Worm (Caenorhabditis elegans) whole organism, L4/young adult: ENCODE results near the gene C26F1.3.
A peak's percentile ranks its signal among the peaks of the same experiment; 100 is the strongest.

Experiments
- W03F9.2 ChIP-seq: fragments of 150-350 bp; optimal IDR thresholded peaks from 2 replicates; lab custom pipeline; 2014; ENCODE audit warnings: missing biosample characterization, missing genetic modification characterization
- dao-5 ChIP-seq: sonication (generic microtip); optimal IDR thresholded peaks from 2 replicates; lab custom pipeline; 2016; ENCODE audit warnings: missing genotype, missing genetic modification characterization, moderate library complexity, missing compliant biosample characterization
- him-1 ChIP-seq: sonication (generic microtip); optimal IDR thresholded peaks from 2 replicates; lab custom pipeline; 2016; ENCODE audit warnings: missing genotype, missing genetic modification reagents, missing genetic modification characterization, missing compliant biosample characterization

Gene C26F1.3

DNA sequence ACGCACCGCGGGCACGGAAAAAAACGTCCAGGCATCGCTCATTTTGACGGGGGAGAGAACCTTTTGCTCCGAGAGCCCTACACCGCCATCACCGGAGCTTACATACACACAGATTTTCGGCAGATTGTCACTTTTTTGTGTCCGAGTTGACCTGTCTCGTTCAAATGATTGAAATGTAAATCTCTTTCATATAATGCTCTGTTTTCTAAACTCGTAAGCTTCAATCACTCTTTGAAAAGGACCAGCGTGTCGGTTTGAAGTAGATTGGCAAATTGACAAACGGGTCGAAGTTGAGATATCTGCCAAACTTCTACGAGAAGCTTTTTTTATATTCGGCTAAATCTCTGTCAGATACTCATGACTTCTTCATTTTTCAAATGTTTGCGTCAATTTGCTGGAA lies 30.0 kb upstream of the C26F1.3 start:
- no peak for TF ChIP-seq him-1 (tag; lab: Kevin White, UChicago)
- no peak for TF ChIP-seq W03F9.2 (tag; lab: Kevin White, UChicago)
- no peak for TF ChIP-seq dao-5 (tag; lab: Kevin White, UChicago)

DNA sequence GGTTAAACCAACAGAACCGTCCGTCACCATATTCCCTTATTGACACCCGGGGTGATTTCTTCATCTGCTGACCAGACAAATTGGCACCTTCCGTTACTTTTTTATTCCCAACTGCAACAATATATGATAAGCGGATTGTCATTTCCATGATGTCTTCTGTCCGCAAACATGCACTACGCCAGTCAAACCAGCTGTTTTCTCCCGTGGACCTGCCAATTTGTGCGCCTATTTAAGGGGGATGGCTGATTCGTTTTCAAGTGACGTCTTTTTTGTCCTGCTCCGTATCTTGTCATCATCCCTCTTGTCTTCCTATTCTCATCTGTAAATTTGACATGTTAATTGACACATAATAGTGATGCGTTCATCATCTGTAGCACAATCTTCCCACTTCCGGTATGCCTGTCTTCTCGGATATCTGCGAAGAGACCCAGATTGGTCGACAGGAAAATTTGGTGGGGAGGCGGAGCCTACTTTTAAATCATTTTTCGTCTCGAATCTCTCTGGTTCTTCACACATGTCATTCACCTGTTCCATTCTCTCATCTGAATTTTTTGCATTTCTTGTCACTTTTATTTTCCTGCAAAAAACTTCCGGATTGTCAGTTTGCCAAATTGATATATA lies 29.0 kb upstream of the C26F1.3 start:
- TF ChIP-seq W03F9.2 (tag; lab: Kevin White, UChicago) (no peak), him-1 (tag; lab: Kevin White, UChicago) (no peak), dao-5 (tag; lab: Kevin White, UChicago) (no peak)

DNA sequence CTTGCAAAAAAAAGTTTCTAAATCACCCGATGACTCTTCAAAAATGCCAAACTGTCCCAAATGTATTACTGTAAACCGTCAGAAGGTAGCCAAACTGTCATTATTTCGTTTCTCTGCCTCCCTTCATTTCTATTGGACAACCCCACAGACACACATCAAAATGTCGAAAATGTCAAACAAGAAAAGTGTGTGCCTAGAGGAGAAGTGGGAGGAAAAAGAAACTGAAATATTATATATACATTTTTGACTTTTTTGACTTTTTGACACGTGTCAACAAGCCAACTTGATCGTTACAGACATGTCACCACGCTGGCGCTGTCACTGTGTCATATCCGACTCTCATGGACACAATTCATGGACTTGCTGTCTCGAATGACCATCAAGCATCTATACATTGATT lies 27.4 kb upstream of the C26F1.3 start:
- no peak for TF ChIP-seq W03F9.2 (tag; lab: Kevin White, UChicago)

DNA sequence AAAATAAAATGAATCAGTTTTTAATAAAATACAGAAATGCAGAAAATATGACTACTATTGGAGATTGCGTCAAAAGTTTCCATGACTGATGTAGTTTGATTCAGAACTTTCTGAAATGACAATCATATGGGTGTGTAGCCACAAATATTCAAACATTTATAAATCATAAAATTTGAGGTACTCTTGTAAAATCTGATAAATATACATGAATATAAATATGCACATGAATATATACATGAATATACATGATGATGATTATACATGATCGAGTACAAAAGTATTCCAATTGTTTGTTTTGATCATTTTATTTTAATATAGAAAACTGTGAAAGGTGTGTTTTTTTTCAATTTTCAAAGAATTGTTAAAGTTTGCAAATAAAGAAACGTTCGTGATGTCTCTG lies 22.5 kb upstream of the C26F1.3 start, which contains the start of gene T05B11.4:
TSS of gene T05B11.4 (minus strand) at position 101 of the 400 bp plus-strand sequence.
- no peak for TF ChIP-seq dao-5 (tag; lab: Kevin White, UChicago)
- no peak for TF ChIP-seq him-1 (tag; lab: Kevin White, UChicago)
- TF ChIP-seq W03F9.2 (tag; lab: Kevin White, UChicago): no peak

DNA sequence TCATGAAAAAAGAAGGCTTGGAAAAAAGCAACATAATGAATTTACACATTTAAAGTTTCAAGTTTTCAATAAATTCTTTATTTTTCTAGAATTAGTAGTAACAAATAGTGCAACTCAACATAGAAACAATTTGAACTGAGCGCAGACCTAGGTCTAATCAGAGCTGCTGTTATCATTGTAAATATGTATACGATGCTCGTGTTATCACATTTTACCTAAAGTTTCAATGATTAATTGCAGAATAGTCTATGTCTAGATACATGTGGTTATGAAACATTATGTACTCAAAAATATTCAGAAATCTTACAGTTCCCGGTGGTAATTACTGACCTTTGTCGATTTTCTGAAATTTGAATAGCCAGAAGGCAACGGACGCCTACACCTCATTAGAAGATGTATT lies 21.1 kb upstream of the C26F1.3 start:
- TF ChIP-seq dao-5 (tag; lab: Kevin White, UChicago) (no peak), him-1 (tag; lab: Kevin White, UChicago) (no peak), W03F9.2 (tag; lab: Kevin White, UChicago) (no peak)

DNA sequence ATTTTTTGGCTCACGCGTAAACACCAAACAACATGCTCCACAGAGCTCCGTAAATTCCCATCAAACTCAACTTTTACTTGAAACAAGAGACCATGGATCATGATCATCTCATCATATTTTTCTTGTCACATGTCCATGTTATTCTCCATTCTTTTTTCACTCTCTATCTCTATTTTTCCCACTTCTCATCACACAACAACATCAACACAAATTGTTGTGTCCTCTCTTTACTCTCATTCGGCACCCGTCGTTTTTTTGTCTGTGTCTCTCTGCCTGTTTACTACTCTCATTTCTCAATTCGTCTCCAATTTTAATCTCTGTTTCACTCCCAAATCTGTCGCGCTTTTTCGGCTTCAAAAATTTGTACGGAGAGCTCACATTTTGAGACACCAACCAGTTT lies 17.8 kb upstream of the C26F1.3 start:
- no peak for TF ChIP-seq him-1 (tag; lab: Kevin White, UChicago)
- no peak for TF ChIP-seq dao-5 (tag; lab: Kevin White, UChicago)
- TF ChIP-seq W03F9.2 (tag; lab: Kevin White, UChicago): no peak

DNA sequence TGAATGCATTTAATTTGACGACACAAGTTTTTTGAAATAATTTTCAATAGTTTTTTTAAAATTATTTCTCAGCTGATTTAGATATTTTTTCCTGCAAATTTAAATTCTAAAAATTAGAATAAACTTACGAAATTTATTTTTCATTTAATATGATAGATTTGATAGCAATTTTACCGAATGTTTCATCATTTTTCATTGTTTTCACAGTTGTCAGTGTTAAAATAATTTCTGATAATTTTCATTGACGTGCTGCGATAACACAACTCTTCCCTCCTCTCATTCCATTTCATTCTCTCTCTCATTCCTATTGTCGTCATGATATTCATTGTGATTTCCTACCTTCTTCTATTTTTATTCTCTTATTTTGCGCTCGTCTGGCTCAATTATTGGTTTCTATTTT lies 16.9 kb upstream of the C26F1.3 start, which contains the start of gene hint-3:
TSS of gene hint-3 (plus strand) at position 301 of the 400 bp plus-strand sequence.
- no peak for TF ChIP-seq dao-5 (tag; lab: Kevin White, UChicago)
- TF ChIP-seq him-1 (tag; lab: Kevin White, UChicago): no peak
- no peak for TF ChIP-seq W03F9.2 (tag; lab: Kevin White, UChicago)

DNA sequence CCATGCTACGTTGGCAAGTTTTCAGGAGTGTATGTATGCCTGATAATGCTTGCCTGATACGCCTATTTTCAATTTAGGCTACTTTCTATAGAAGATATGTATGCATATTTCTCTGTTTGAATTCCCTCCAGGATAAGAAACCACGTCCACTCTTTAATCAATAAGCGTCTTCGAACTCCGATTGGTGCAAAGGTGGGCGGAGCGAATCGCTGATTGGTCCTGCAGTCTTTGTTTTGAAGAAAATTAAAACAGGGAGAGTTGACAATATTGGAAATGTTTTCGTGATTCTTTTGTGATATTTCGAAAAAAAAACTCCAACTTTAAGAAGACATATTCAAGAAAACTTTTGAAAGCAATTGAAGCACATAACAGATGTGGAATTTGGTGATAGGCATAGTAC lies 15.2 kb upstream of the C26F1.3 start:
- TF ChIP-seq him-1 (tag; lab: Kevin White, UChicago): no peak
- no peak for TF ChIP-seq dao-5 (tag; lab: Kevin White, UChicago)
- TF ChIP-seq W03F9.2 (tag; lab: Kevin White, UChicago): no peak

DNA sequence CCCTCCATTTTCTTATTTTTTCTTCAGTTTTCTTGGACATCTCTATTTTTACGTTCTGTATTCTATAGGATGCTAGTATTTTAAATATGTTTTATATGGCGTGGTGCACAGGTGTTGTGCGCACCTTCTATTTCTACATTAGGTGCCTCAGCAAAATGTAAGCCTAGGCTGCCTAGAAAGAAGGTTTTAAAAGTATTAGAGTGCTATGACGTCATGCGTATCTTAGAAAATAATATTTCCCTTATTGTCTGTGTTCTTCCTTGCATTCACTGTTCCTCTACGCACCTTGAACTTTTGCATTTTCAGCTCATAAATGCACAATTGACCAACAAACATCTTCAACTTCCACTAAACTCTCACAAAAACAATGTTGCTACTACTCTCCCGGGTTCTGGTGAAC lies 6.1 kb upstream of the C26F1.3 start, which contains the start of gene frpr-3:
TSS of gene frpr-3 (plus strand) at position 301 of the 400 bp plus-strand sequence.
- TF ChIP-seq W03F9.2 (tag; lab: Kevin White, UChicago): no peak
- TF ChIP-seq dao-5 (tag; lab: Kevin White, UChicago): no peak
- TF ChIP-seq him-1 (tag; lab: Kevin White, UChicago): no peak

DNA sequence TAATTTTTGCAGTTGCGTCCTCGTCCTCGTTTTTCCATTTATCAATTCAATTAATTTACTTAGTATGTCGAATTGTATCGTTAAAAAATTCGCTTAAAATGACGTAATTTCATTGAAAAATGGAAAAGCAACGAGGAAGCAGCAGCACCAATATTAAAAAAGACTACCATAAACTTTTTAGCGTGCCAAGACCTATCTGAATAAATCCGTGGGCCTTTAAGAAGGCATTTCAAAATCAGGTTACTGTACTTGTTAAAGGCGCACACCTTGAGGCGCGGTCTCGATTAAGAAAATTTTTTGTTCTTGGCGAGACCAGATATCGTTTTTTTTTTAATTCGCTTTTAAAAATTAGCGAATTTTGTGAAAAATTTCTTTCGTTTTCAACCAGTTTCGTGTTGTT lies 3.5 kb upstream of the C26F1.3 start:
- no peak for TF ChIP-seq W03F9.2 (tag; lab: Kevin White, UChicago)
- no peak for TF ChIP-seq him-1 (tag; lab: Kevin White, UChicago)
- no peak for TF ChIP-seq dao-5 (tag; lab: Kevin White, UChicago)

DNA sequence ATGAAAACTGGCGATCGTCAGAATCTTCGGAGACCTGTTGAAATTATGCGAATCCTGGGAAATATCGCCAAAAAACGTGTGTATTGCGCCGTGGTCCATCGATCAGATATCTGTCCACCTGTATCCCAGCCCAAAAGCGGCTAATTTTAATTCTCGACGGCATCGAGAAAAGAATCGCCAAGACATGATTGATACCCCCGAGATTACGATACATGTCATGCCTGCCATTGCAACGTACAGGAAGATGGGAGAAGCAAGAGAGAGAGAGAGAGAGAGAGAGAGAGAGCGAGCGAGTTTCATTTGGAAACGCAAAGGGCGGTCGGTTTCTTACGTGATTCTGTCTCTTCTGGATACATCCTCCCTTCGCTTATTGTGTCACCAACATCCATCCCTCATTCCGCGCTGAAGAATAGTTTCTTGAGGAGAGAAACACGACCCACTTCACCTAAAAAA lies 2.9 kb upstream of the C26F1.3 start, which contains the start of gene grl-10:
TSS of gene grl-10 (plus strand) at position 403 of the 453 bp plus-strand sequence.
- TF ChIP-seq dao-5 (tag; lab: Kevin White, UChicago) (no peak), W03F9.2 (tag; lab: Kevin White, UChicago) (no peak), him-1 (tag; lab: Kevin White, UChicago) (no peak)

DNA sequence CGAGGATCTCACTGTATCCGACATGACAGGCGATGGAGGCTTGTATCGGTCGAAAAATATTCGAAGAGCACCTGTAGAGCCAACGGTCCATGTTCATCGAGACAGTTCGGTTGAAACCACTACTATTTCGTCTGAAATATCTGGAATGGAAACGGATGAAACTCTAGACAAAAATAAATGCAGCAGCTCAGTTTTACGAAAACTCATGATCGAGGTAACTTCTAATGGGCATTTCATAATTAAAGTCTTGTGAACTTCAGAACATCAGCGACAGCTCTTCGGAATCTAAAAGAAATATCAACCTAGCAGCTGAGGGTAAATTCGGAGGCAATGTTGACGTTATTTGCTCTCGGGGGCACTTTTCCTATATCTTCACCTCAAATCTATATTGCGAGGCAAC lies 1.9 kb upstream of the C26F1.3 start:
- TF ChIP-seq him-1 (tag; lab: Kevin White, UChicago): no peak
- TF ChIP-seq dao-5 (tag; lab: Kevin White, UChicago): no peak
- TF ChIP-seq W03F9.2 (tag; lab: Kevin White, UChicago): no peak

DNA sequence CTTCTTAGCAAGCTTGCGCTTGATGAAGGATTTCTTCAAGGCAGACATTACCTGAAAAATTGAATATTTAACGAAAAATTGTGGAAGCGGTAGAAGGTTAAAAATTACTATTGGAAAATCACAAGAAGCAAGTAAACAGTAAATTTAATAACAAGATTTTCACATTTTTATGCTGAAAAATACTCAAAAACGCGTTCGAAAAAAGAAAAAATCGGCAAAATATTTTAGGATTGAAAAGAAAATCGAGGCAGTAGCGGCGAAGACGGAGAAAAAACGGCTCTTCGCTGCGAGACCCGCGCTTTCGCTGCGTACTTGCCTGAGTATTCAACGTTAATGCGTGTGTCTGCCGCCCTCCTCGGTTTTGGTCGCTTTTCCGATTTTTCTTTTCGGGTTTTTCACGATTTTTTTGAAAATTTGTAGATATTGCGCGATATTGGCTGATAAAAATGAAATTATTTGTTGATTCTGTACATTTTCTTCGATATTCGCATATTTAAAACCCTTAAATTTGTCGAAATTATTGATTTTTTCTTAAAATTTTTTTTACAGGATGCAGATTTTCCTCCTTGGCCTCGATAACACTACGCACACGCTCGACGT lies 971 bp upstream of the C26F1.3 start, which contains the start of the genes rpl-39 and rps-30:
TSS of gene rpl-39 (minus strand) at position 51 of the 600 bp plus-strand sequence.
TSS of gene rps-30 (plus strand) at position 550 of the 600 bp plus-strand sequence.
- no peak for TF ChIP-seq him-1 (tag; lab: Kevin White, UChicago)
- TF ChIP-seq dao-5 (tag; lab: Kevin White, UChicago): no peak
- peak; percentile 78 for TF ChIP-seq W03F9.2 (tag; lab: Kevin White, UChicago)
